Fruit fly (Drosophila melanogaster): Measurements from ENCODE around the gene CG31704.

Gene CG31704

DNA sequence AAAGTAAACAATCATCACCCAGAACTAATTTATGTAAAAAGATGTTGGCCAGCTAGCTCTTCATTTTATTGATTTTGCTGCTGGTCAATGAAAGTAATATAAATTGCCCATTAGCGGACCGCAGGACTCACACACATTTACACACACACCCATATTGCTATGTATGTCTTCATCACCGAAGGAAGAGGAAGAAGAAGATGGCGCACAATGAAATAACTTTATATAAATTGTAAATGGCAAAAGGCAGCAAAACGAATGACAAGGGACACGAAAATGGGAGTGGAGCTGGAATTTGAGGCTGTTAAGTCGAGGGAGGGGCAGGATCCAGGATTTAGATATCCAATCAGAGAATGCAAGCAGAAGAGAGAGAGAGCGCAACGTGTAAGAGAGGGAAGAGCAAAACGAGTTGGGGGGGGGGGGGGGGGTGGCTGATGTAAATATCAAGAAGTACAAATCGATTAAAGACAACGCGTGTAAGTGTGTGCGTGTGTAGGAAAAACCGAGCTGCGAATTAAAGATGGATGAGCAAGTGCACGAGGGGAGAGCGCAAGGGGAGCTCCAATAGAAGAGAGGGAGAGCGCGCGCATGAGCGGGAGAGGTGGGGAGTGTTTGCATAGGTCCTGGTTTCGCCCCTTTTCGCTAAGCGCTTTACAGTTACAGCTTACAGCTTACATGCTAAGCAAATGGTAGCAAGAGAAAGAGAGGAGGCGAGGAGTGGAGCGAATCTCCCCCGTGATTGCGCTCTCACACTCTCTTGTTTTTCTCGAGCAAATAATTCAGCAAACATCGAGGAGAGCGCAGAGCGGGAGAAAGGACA lies 36.1 kb upstream of the CG31704 start (continued):
- TF ChIP-seq Ada2b (GFP tag; IDR thresholded peaks at IDR 0.05) (no peak), CG33557 (GFP tag; optimal IDR thresholded peaks at IDR 0.05) (no peak), CHES-1-like (GFP tag; optimal IDR thresholded peaks at IDR 0.05) (no peak), stwl (tag; optimal IDR thresholded peaks at IDR 0.05) (no peak), CG2712 (tag; optimal IDR thresholded peaks at IDR 0.05) (no peak), Nf-YB (GFP tag; optimal IDR thresholded peaks at IDR 0.05) (peak; percentile 57), CG10431 (GFP tag; optimal IDR thresholded peaks at IDR 0.05) (peak; percentile 15), CG13287 (GFP tag; IDR thresholded peaks at IDR 0.05; ENCODE audit: partially characterized antibody) (no peak), Drgx (GFP tag; IDR thresholded peaks at IDR 0.05) (0 out of 2 replicates have a peak, but pooled peaks have one; percentile 20), odd (GFP tag; optimal IDR thresholded peaks at IDR 0.05) (no peak), dm (GFP tag; optimal IDR thresholded peaks at IDR 0.05) (no peak), CG7271 (tag; optimal IDR thresholded peaks at IDR 0.05) (no peak), CG8359 (GFP tag; optimal IDR thresholded peaks at IDR 0.05; ENCODE audit: borderline replicate concordance) (no peak), aop (GFP tag; IDR thresholded peaks at IDR 0.05) (no peak), CG4404 (GFP tag; IDR thresholded peaks at IDR 0.05) (no peak), vnd (GFP tag; IDR thresholded peaks at IDR 0.05; ENCODE audit: partially characterized antibody) (no peak), pros (GFP tag; optimal IDR thresholded peaks at IDR 0.05) (peak; percentile 47), vfl (GFP tag; optimal IDR thresholded peaks at IDR 0.05) (no peak), dysf (GFP tag; IDR thresholded peaks at IDR 0.05) (no peak), fu2 (GFP tag; optimal IDR thresholded peaks at IDR 0.05) (no peak), sug (tag; optimal IDR thresholded peaks at IDR 0.05) (no peak), gcm2 (GFP tag; optimal IDR thresholded peaks at IDR 0.05) (no peak), zfh2 (GFP tag; optimal IDR thresholded peaks at IDR 0.05) (no peak), Mad (GFP tag; optimal IDR thresholded peaks at IDR 0.05) (no peak), ranshi (GFP tag; IDR thresholded peaks at IDR 0.05) (no peak), CG16815 (GFP tag; optimal IDR thresholded peaks at IDR 0.05) (no peak), Doc2 (GFP tag; IDR thresholded peaks at IDR 0.05) (no peak), CG8924 (tag; optimal IDR thresholded peaks at IDR 0.05) (no peak), psq (GFP tag; optimal IDR thresholded peaks at IDR 0.05) (peak; percentile 6), wdn (GFP tag; IDR thresholded peaks at IDR 0.05) (no peak), her (GFP tag; optimal IDR thresholded peaks at IDR 0.05) (no peak), phol (tag; optimal IDR thresholded peaks at IDR 0.05) (no peak), inv (GFP tag; IDR thresholded peaks at IDR 0.05; ENCODE audit: partially characterized antibody) (no peak), btn (GFP tag; optimal IDR thresholded peaks at IDR 0.05) (no peak), CG17186 (GFP tag; optimal IDR thresholded peaks at IDR 0.05) (no peak), CG4707 (GFP tag; optimal IDR thresholded peaks at IDR 0.05) (no peak), Atf3 (GFP tag; optimal IDR thresholded peaks at IDR 0.05) (no peak), CG12942 (GFP tag; optimal IDR thresholded peaks at IDR 0.05) (no peak), CG17829 (tag; optimal IDR thresholded peaks at IDR 0.05) (no peak), Abd-B (GFP tag; optimal IDR thresholded peaks at IDR 0.05) (no peak), CG1602 (GFP tag; optimal IDR thresholded peaks at IDR 0.05) (no peak), MBD-R2 (GFP tag; IDR thresholded peaks at IDR 0.05) (no peak), crp (GFP tag; optimal IDR thresholded peaks at IDR 0.05) (no peak), hb (GFP tag; IDR thresholded peaks at IDR 0.05; ENCODE audit: partially characterized antibody) (no peak), esg (GFP tag; conservative IDR thresholded peaks at IDR 0.05) (no peak), fd64A (GFP tag; optimal IDR thresholded peaks at IDR 0.05) (no peak), Deaf1 (tag; optimal IDR thresholded peaks at IDR 0.05) (peak; percentile 60), Xbp1 (GFP tag; optimal IDR thresholded peaks at IDR 0.05) (no peak), klu (GFP tag; IDR thresholded peaks at IDR 0.05) (no peak), dan (GFP tag; IDR thresholded peaks at IDR 0.05) (no peak)
